Fruit fly (Drosophila melanogaster) whole organism, embryonic: ENCODE results near the gene MCTS1.

ENCODE experiments used
- Abd-B ChIP-seq: fragments of 200-800 bp; sonication (Bioruptor generic); optimal IDR thresholded peaks from 2 replicates; lab custom pipeline; 2018; ENCODE audit warnings: missing biosample characterization, mild to moderate bottlenecking, missing genetic modification characterization, moderate library complexity
- Asciz ChIP-seq: fragments of 200-800 bp; sonication (Bioruptor generic); optimal IDR thresholded peaks from 2 replicates; lab custom pipeline; 2017; ENCODE audit warnings: missing biosample characterization, mild to moderate bottlenecking, missing genetic modification characterization, missing genetic modification reagents
- Atf3 ChIP-seq: fragments of 200-800 bp; sonication (Bioruptor generic); optimal IDR thresholded peaks from 3 replicates; lab custom pipeline; 2016; ENCODE audit warnings: missing biosample characterization, missing genetic modification characterization
- Blimp-1 ChIP-seq: fragments of 200-800 bp; sonication (Bioruptor generic); optimal IDR thresholded peaks from 3 replicates; lab custom pipeline; 2018; ENCODE audit warnings: missing biosample characterization, missing genetic modification characterization, mild to moderate bottlenecking, moderate library complexity, missing genetic modification reagents
- CG1024 ChIP-seq: fragments of 200-800 bp; sonication (Bioruptor generic); IDR thresholded peaks from 2 replicates; pipeline ENCODE4 v1.3.6; 2022; ENCODE audit warnings: missing biosample characterization, missing genetic modification characterization
- CG11696 ChIP-seq: fragments of 200-800 bp; sonication (Bioruptor generic); IDR thresholded peaks from 2 replicates; pipeline ENCODE4 v1.3.6; 2022; ENCODE audit warnings: missing biosample characterization, missing genetic modification characterization
- CG12071 ChIP-seq: fragments of 200-800 bp; sonication (Bioruptor generic); optimal IDR thresholded peaks from 3 replicates; lab custom pipeline; 2018; ENCODE audit warnings: missing biosample characterization, mild to moderate bottlenecking, missing genetic modification characterization
- CG12155 ChIP-seq: fragments of 200-800 bp; sonication (Bioruptor generic); optimal IDR thresholded peaks from 3 replicates; lab custom pipeline; 2016; ENCODE audit warnings: missing biosample characterization, missing genetic modification characterization
- CG12219 ChIP-seq: fragments of 200-800 bp; sonication (Bioruptor generic); optimal IDR thresholded peaks from 3 replicates; lab custom pipeline; 2018; ENCODE audit warnings: missing biosample characterization, mild to moderate bottlenecking, missing genetic modification characterization
- CG14710 ChIP-seq: fragments of 200-800 bp; sonication (Bioruptor generic); optimal IDR thresholded peaks from 3 replicates; lab custom pipeline; 2019; ENCODE audit warnings: missing biosample characterization, mild to moderate bottlenecking, missing genetic modification characterization, moderate library complexity
- CG15269 ChIP-seq: fragments of 200-800 bp; sonication (Bioruptor generic); optimal IDR thresholded peaks from 2 replicates; lab custom pipeline; 2018; ENCODE audit warnings: missing biosample characterization, mild to moderate bottlenecking, missing genetic modification characterization, moderate library complexity
- CG18011 ChIP-seq: fragments of 200-800 bp; sonication (Bioruptor generic); optimal IDR thresholded peaks from 2 replicates; lab custom pipeline; 2017; ENCODE audit warnings: missing biosample characterization, missing genetic modification characterization, mild to moderate bottlenecking, moderate library complexity, missing genotype
- CG1832 ChIP-seq: fragments of 200-800 bp; sonication (Bioruptor generic); optimal IDR thresholded peaks from 2 replicates; lab custom pipeline; 2017; ENCODE audit warnings: missing biosample characterization, mild to moderate bottlenecking, missing genetic modification characterization, inconsistent platforms
- CG18599 ChIP-seq: fragments of 200-800 bp; sonication (Bioruptor generic); optimal IDR thresholded peaks from 3 replicates; lab custom pipeline; 2017; ENCODE audit warnings: missing biosample characterization, missing genetic modification characterization, mild to moderate bottlenecking, moderate library complexity, missing genetic modification reagents
- CG2712 ChIP-seq: fragments of 200-800 bp; optimal IDR thresholded peaks from 3 replicates; lab custom pipeline; 2019; ENCODE audit warnings: missing biosample characterization, mild to moderate bottlenecking, missing genetic modification characterization, moderate library complexity
- CG32532 ChIP-seq: fragments of 200-800 bp; sonication (Bioruptor generic); IDR thresholded peaks from 2 replicates; pipeline ENCODE4 v1.3.6; 2022; ENCODE audit warnings: missing biosample characterization, missing genetic modification characterization
- CG3281 ChIP-seq: fragments of 200-800 bp; sonication (Bioruptor generic); optimal IDR thresholded peaks from 3 replicates; lab custom pipeline; 2017; ENCODE audit warnings: missing biosample characterization, mild to moderate bottlenecking, missing genetic modification characterization
- CG3847 ChIP-seq: fragments of 200-800 bp; sonication (Bioruptor generic); IDR thresholded peaks from 2 replicates; pipeline ENCODE4 v1.3.6; 2022; ENCODE audit warnings: missing biosample characterization, missing genetic modification characterization
- CG4707 ChIP-seq: fragments of 200-800 bp; sonication (Bioruptor generic); optimal IDR thresholded peaks from 2 replicates; lab custom pipeline; 2018; ENCODE audit warnings: missing biosample characterization, mild to moderate bottlenecking, missing genetic modification characterization, moderate library complexity
- CG4820 ChIP-seq: fragments of 200-800 bp; sonication (Bioruptor generic); optimal IDR thresholded peaks from 3 replicates; lab custom pipeline; 2016; ENCODE audit warnings: missing biosample characterization, missing genetic modification characterization
- CG7556 ChIP-seq: fragments of 200-800 bp; sonication (Bioruptor generic); optimal IDR thresholded peaks from 2 replicates; lab custom pipeline; 2017; ENCODE audit warnings: missing biosample characterization, mild to moderate bottlenecking, missing genetic modification characterization
- CG7839 ChIP-seq: fragments of 200-800 bp; sonication (Bioruptor generic); optimal IDR thresholded peaks from 3 replicates; lab custom pipeline; 2018; ENCODE audit warnings: missing biosample characterization, mild to moderate bottlenecking, missing genetic modification characterization, moderate library complexity
- CG9876 ChIP-seq: fragments of 200-800 bp; sonication (Bioruptor generic); optimal IDR thresholded peaks from 2 replicates; lab custom pipeline; 2016; ENCODE audit warnings: missing biosample characterization, missing genetic modification characterization
- D19A ChIP-seq: fragments of 200-800 bp; optimal IDR thresholded peaks from 3 replicates; lab custom pipeline; 2019; ENCODE audit warnings: missing biosample characterization, mild to moderate bottlenecking, missing genetic modification characterization, moderate library complexity
- Dip3 ChIP-seq: fragments of 200-800 bp; sonication (Bioruptor generic); optimal IDR thresholded peaks from 3 replicates; lab custom pipeline; 2016; ENCODE audit warnings: missing biosample characterization, missing genetic modification characterization
- Hand ChIP-seq: fragments of 200-800 bp; sonication (Bioruptor generic); optimal IDR thresholded peaks from 2 replicates; lab custom pipeline; 2017; ENCODE audit warnings: mild to moderate bottlenecking, missing biosample characterization, missing genetic modification reagents, missing genetic modification characterization
- Hmr ChIP-seq: fragments of 200-800 bp; sonication (Bioruptor generic); optimal IDR thresholded peaks from 3 replicates; lab custom pipeline; 2017; ENCODE audit warnings: mild to moderate bottlenecking, missing biosample characterization, missing genetic modification reagents, missing genetic modification characterization
- Jarid2 ChIP-seq: fragments of 200-800 bp; sonication (Bioruptor generic); optimal IDR thresholded peaks from 3 replicates; lab custom pipeline; 2017; ENCODE audit warnings: mild to moderate bottlenecking, missing biosample characterization, missing genetic modification reagents, missing genetic modification characterization
- Med ChIP-seq: fragments of 200-800 bp; sonication (Bioruptor generic); peaks from one replicate; lab custom pipeline; 2016; ENCODE audit warnings: missing biosample characterization, missing genetic modification characterization, mild to moderate bottlenecking, inconsistent platforms, moderate library complexity
- Neu2 ChIP-seq: fragments of 200-800 bp; sonication (Bioruptor generic); optimal IDR thresholded peaks from 3 replicates; lab custom pipeline; 2016; ENCODE audit warnings: missing biosample characterization, missing genetic modification characterization, borderline replicate concordance
- Oaz ChIP-seq: fragments of 200-800 bp; sonication (Bioruptor generic); IDR thresholded peaks from 2 replicates; pipeline ENCODE4 v1.3.6; 2022; ENCODE audit warnings: missing biosample characterization, missing genetic modification characterization
- Oli ChIP-seq: fragments of 200-800 bp; sonication (Bioruptor generic); optimal IDR thresholded peaks from 2 replicates; lab custom pipeline; 2018; ENCODE audit warnings: missing biosample characterization, mild to moderate bottlenecking, missing genetic modification characterization, moderate library complexity
- Scr ChIP-seq: fragments of 200-800 bp; sonication (Bioruptor generic); IDR thresholded peaks from 2 replicates; pipeline ENCODE4 v1.3.6; 2022; ENCODE audit warnings: missing biosample characterization, missing genetic modification characterization; ENCODE audit not compliant: partially characterized antibody
- Six4 ChIP-seq: fragments of 200-800 bp; sonication (Bioruptor generic); optimal IDR thresholded peaks from 2 replicates; lab custom pipeline; 2016; ENCODE audit warnings: missing biosample characterization, missing genetic modification characterization
- Ssrp ChIP-seq: fragments of 200-800 bp; sonication (Bioruptor generic); optimal IDR thresholded peaks from 2 replicates; lab custom pipeline; 2018; ENCODE audit warnings: missing biosample characterization, mild to moderate bottlenecking, missing genetic modification characterization, moderate library complexity
- al ChIP-seq: fragments of 200-800 bp; sonication (Bioruptor generic); IDR thresholded peaks from 2 replicates; pipeline ENCODE4 v1.3.6; 2022; ENCODE audit warnings: missing biosample characterization, missing genetic modification characterization
- ato ChIP-seq: fragments of 200-800 bp; sonication (Bioruptor generic); IDR thresholded peaks from 2 replicates; pipeline ENCODE4 v1.3.6; 2022; ENCODE audit warnings: missing biosample characterization, missing genetic modification characterization; ENCODE audit not compliant: partially characterized antibody
- croc ChIP-seq: fragments of 200-800 bp; sonication (Bioruptor generic); conservative IDR thresholded peaks from 3 replicates; pipeline ENCODE4 v1.3.6; 2022; ENCODE audit warnings: missing biosample characterization, missing genetic modification characterization
- ewg ChIP-seq: fragments of 200-800 bp; sonication (Bioruptor generic); optimal IDR thresholded peaks from 3 replicates; lab custom pipeline; 2017; ENCODE audit warnings: mild to moderate bottlenecking, missing biosample characterization, missing genetic modification reagents, missing genetic modification characterization
- gce ChIP-seq: fragments of 200-800 bp; sonication (Bioruptor generic); IDR thresholded peaks from 3 replicates; pipeline ENCODE4 v1.3.6; 2022; ENCODE audit warnings: missing biosample characterization, missing genetic modification characterization
- grn ChIP-seq: fragments of 200-800 bp; sonication (Bioruptor generic); optimal IDR thresholded peaks from 3 replicates; lab custom pipeline; 2017; ENCODE audit warnings: missing biosample characterization, missing genetic modification characterization
- gro ChIP-seq: fragments of 200-800 bp; sonication (Bioruptor generic); optimal IDR thresholded peaks from 2 replicates; lab custom pipeline; 2016; ENCODE audit warnings: missing biosample characterization, missing genetic modification characterization
- jing ChIP-seq: fragments of 200-800 bp; sonication (Bioruptor generic); optimal IDR thresholded peaks from 2 replicates; lab custom pipeline; 2018; ENCODE audit warnings: missing biosample characterization, mild to moderate bottlenecking, missing genetic modification characterization
- mirr ChIP-seq: fragments of 200-800 bp; sonication (Bioruptor generic); optimal IDR thresholded peaks from 3 replicates; lab custom pipeline; 2018; ENCODE audit warnings: missing biosample characterization, mild to moderate bottlenecking, missing genetic modification characterization
- sens ChIP-seq: fragments of 200-800 bp; sonication (Bioruptor generic); peaks from one replicate; lab custom pipeline; 2016; ENCODE audit warnings: missing biosample characterization, missing genetic modification characterization
- sisA ChIP-seq: fragments of 200-800 bp; sonication (Bioruptor generic); IDR thresholded peaks from 2 replicates; pipeline ENCODE4 v1.3.6; 2022; ENCODE audit warnings: missing biosample characterization, missing genetic modification characterization
- slp2 ChIP-seq: fragments of 200-800 bp; sonication (Bioruptor generic); optimal IDR thresholded peaks from 2 replicates; lab custom pipeline; 2016; ENCODE audit warnings: missing biosample characterization, missing genetic modification characterization
- sr ChIP-seq: fragments of 200-800 bp; sonication (Bioruptor generic); IDR thresholded peaks from 3 replicates; pipeline ENCODE4 v1.3.6; 2022; ENCODE audit warnings: missing biosample characterization, missing genetic modification characterization
- stc ChIP-seq: fragments of 200-800 bp; sonication (Bioruptor generic); IDR thresholded peaks from 2 replicates; pipeline ENCODE4 v1.3.6; 2022; ENCODE audit warnings: missing biosample characterization, missing genetic modification characterization
- tgo ChIP-seq: fragments of 200-800 bp; sonication (Bioruptor generic); IDR thresholded peaks from 3 replicates; pipeline ENCODE4 v1.3.6; 2022; ENCODE audit warnings: missing biosample characterization, missing genetic modification characterization
- vvl ChIP-seq: fragments of 200-800 bp; sonication (Bioruptor generic); IDR thresholded peaks from 2 replicates; pipeline ENCODE4 v1.3.6; 2022; ENCODE audit warnings: missing biosample characterization, missing genetic modification characterization

Gene MCTS1

DNA sequence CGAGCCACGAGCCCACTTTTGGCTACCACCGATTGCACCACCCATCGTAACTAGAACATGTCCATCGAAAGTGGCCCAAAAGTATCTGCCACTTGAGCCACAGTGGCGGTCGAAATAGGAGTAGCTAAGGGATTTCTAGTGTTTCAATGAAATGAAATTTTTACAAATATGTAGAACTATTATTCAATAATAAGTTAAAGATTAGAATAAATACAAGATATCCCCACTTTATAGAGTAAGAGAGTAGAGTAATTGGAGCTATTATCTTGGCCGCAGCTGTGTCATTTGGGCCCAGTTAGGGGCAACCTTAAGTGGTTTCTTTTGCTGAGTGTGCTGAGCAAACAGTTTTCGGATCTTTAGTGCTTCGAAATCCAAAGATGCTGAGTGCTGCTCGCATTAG lies 48.3 kb upstream of the MCTS1 start (continued):
- TF ChIP-seq Hmr (GFP tag; lab: Kevin White, UChicago), result peak; percentile 33
- peak; percentile 8 for TF ChIP-seq CG3281 (GFP tag; lab: Kevin White, UChicago)
- no peak for TF ChIP-seq CG12155
- TF ChIP-seq CG12071 (GFP tag; lab: Kevin White, UChicago), result no peak
- TF ChIP-seq CG32532, result peak; percentile 51; the same call in 1 of the 2 replicates
- TF ChIP-seq al (GFP tag; lab: Robert Waterston, UW), result no peak
- peak; percentile 41 for TF ChIP-seq Asciz (GFP tag; lab: Kevin White, UChicago)
- TF ChIP-seq Ssrp (tag; lab: Kevin White, UChicago), result peak; percentile 39
- TF ChIP-seq CG4707 (GFP tag; lab: Kevin White, UChicago), result no peak
- peak; percentile 28 for TF ChIP-seq D19A (tag; lab: Kevin White, UChicago)
- no peak for TF ChIP-seq CG1024 (GFP tag; lab: Robert Waterston, UW)
- TF ChIP-seq Six4, result no peak
- peak; percentile 47 for TF ChIP-seq CG12219
- TF ChIP-seq CG2712 (tag; lab: Kevin White, UChicago), result peak; percentile 54
- TF ChIP-seq CG11696, result peak; percentile 72
- peak; percentile 42; the same call in 1 of the 3 replicates for TF ChIP-seq tgo (GFP tag; lab: Robert Waterston, UW)
- TF ChIP-seq ewg (GFP tag; lab: Kevin White, UChicago), result peak; percentile 29
- TF ChIP-seq sr (GFP tag; lab: Robert Waterston, UW), result no peak
- TF ChIP-seq sisA (GFP tag; lab: Robert Waterston, UW), result peak; percentile 49
- TF ChIP-seq Oli, result peak; percentile 61
- peak; percentile 32 for TF ChIP-seq CG4820 (GFP tag; lab: Kevin White, UChicago)
- no peak for TF ChIP-seq Abd-B
- TF ChIP-seq CG18011 (GFP tag; lab: Kevin White, UChicago), result no peak
- TF ChIP-seq ato (GFP tag; lab: Robert Waterston, UW), result no peak
- TF ChIP-seq CG14710 (tag; lab: Kevin White, UChicago), result peak; percentile 13
- TF ChIP-seq Oaz (GFP tag; lab: Robert Waterston, UW), result no peak
- no peak for TF ChIP-seq Dip3 (GFP tag; lab: Kevin White, UChicago)
- peak; percentile 49 for TF ChIP-seq Blimp-1 (GFP tag; lab: Kevin White, UChicago)
- no peak for TF ChIP-seq Jarid2 (GFP tag; lab: Kevin White, UChicago)
- TF ChIP-seq gce, result 0 out of 3 replicates have a peak, but pooled peaks have one; percentile 24
- peak; percentile 23 for TF ChIP-seq CG18599 (GFP tag; lab: Kevin White, UChicago)
- peak; percentile 65 for TF ChIP-seq CG15269 (tag; lab: Kevin White, UChicago)
- peak; percentile 75 for TF ChIP-seq sens
- no peak for TF ChIP-seq slp2 (GFP tag; lab: Kevin White, UChicago)
- TF ChIP-seq stc (GFP tag; lab: Robert Waterston, UW), result peak; percentile 69
- peak; percentile 59 for TF ChIP-seq vvl (GFP tag; lab: Robert Waterston, UW)
- peak; percentile 46 for TF ChIP-seq CG7556 (GFP tag; lab: Kevin White, UChicago)
- TF ChIP-seq croc (GFP tag; lab: Robert Waterston, UW), result peak; percentile 29; the same call in 1 of the 3 replicates
- TF ChIP-seq CG3847 (GFP tag; lab: Robert Waterston, UW), result no peak
- no peak for TF ChIP-seq CG1832 (GFP tag; lab: Kevin White, UChicago)
- no peak for TF ChIP-seq Med
- TF ChIP-seq CG9876 (GFP tag; lab: Kevin White, UChicago), result no peak
- TF ChIP-seq mirr (GFP tag; lab: Kevin White, UChicago), result no peak
- TF ChIP-seq Scr (GFP tag; lab: Robert Waterston, UW), result no peak
- no peak for TF ChIP-seq grn (GFP tag; lab: Kevin White, UChicago)
- no peak for TF ChIP-seq gro
- peak; percentile 65 for TF ChIP-seq CG7839
- TF ChIP-seq Neu2 (GFP tag; lab: Kevin White, UChicago), result no peak
- TF ChIP-seq jing (GFP tag; lab: Kevin White, UChicago), result peak; percentile 7
- TF ChIP-seq Atf3 (GFP tag; lab: Kevin White, UChicago), result no peak
- TF ChIP-seq Hand, result no peak
